Worm (Caenorhabditis elegans) whole organism, L4 larva: ENCODE measurements around the gene F31E3.12.

Experiments
- F26F4.8 ChIP-seq: fragments of 200-800 bp; sonication (Bioruptor generic); conservative IDR thresholded peaks from 2 replicates; pipeline ENCODE4 v1.3.6; 2022; ENCODE audit warnings: missing genetic modification characterization, missing compliant biosample characterization
- F37D6.2 ChIP-seq: sonication (generic microtip); optimal IDR thresholded peaks from 2 replicates; lab custom pipeline; 2016; ENCODE audit warnings: mild to moderate bottlenecking, missing genetic modification characterization, missing compliant biosample characterization
- Y105C5A.15 ChIP-seq: fragments of 200-800 bp; sonication (Bioruptor generic); IDR thresholded peaks from 2 replicates; pipeline ENCODE4 v1.3.6; 2022; ENCODE audit warnings: missing genetic modification characterization, missing compliant biosample characterization
- ZK546.5 ChIP-seq, 2 experiments: sonication (generic microtip); optimal IDR thresholded peaks; 2 replicates each; lab custom pipeline; 2017; ENCODE audit warnings: missing biosample characterization in 2 of 2, missing genetic modification characterization in 2 of 2
- aha-1 ChIP-seq: fragments of 150-350 bp; peaks from one replicate; lab custom pipeline; 2014; ENCODE audit warnings: missing biosample characterization, missing genetic modification characterization
- aly-2 ChIP-seq: sonication (generic microtip); optimal IDR thresholded peaks from 2 replicates; lab custom pipeline; 2018; ENCODE audit warnings: missing biosample characterization, missing genetic modification characterization
- ceh-82 ChIP-seq: sonication (generic microtip); optimal IDR thresholded peaks from 2 replicates; lab custom pipeline; 2017; ENCODE audit warnings: missing biosample characterization, missing genetic modification characterization
- cey-2 ChIP-seq: sonication (generic microtip); optimal IDR thresholded peaks from 3 replicates; lab custom pipeline; 2017; ENCODE audit warnings: missing genetic modification characterization, mild to moderate bottlenecking, missing compliant biosample characterization, antibody characterized with exemption, borderline replicate concordance; ENCODE audit not compliant: insufficient read depth
- daf-16 ChIP-seq, 3 experiments: sonication (generic microtip); optimal IDR thresholded peaks; 2 replicates each; lab custom pipeline; 2016 to 2017; ENCODE audit warnings: missing genetic modification characterization in 3 of 3, missing genetic modification reagents in 3 of 3, mild to moderate bottlenecking in 2 of 3, missing compliant biosample characterization in 2 of 3, missing biosample characterization in 1 of 3, moderate library complexity in 1 of 3
- daf-19 ChIP-seq: fragments of 200-800 bp; sonication (Bioruptor generic); conservative IDR thresholded peaks from 2 replicates; pipeline ENCODE4 v1.3.6; 2022; ENCODE audit warnings: missing genetic modification characterization, missing compliant biosample characterization
- duxl-1 ChIP-seq: sonication (generic microtip); optimal IDR thresholded peaks from 2 replicates; lab custom pipeline; 2016; ENCODE audit warnings: mild to moderate bottlenecking, missing genetic modification characterization, moderate library complexity, missing compliant biosample characterization; ENCODE audit not compliant: poor library complexity
- egl-27 ChIP-seq: sonication (generic microtip); optimal IDR thresholded peaks from 3 replicates; lab custom pipeline; 2017; ENCODE audit warnings: missing biosample characterization, missing genetic modification reagents, missing genetic modification characterization
- gei-8 ChIP-seq: fragments of 200-800 bp; sonication (Bioruptor generic); optimal IDR thresholded peaks from 2 replicates; lab custom pipeline; 2018; ENCODE audit warnings: mild to moderate bottlenecking, missing genetic modification characterization, missing compliant biosample characterization
- hlh-30 ChIP-seq: sonication (generic microtip); optimal IDR thresholded peaks from 2 replicates; lab custom pipeline; 2017; ENCODE audit warnings: antibody characterized with exemption, mild to moderate bottlenecking, missing genetic modification characterization, missing compliant biosample characterization; ENCODE audit not compliant: insufficient read depth
- lsy-2 ChIP-seq, 2 experiments: fragments of 150-350 bp in 1 of 2; sonication (generic microtip) in 1 of 2; optimal IDR thresholded peaks; 2 replicates each; lab custom pipeline; 2014 to 2017; ENCODE audit warnings: missing biosample characterization in 2 of 2, missing genetic modification characterization in 2 of 2
- mxl-2 ChIP-seq: fragments of 200-800 bp; sonication (Bioruptor generic); conservative IDR thresholded peaks from 2 replicates; pipeline ENCODE4 v1.3.6; 2022; ENCODE audit warnings: missing genetic modification reagents, missing genetic modification characterization, missing compliant biosample characterization
- mxl-3 ChIP-seq: fragments of 200-800 bp; sonication (Bioruptor generic); optimal IDR thresholded peaks from 2 replicates; lab custom pipeline; 2018; ENCODE audit warnings: mild to moderate bottlenecking, missing genetic modification characterization, missing compliant biosample characterization
- nhr-237 ChIP-seq: sonication (generic microtip); optimal IDR thresholded peaks from 2 replicates; lab custom pipeline; 2017; ENCODE audit warnings: missing biosample characterization, missing genetic modification characterization
- nhr-25 ChIP-seq: sonication (generic microtip); optimal IDR thresholded peaks from 2 replicates; lab custom pipeline; 2017; ENCODE audit warnings: missing genetic modification characterization, mild to moderate bottlenecking, missing compliant biosample characterization, antibody characterized with exemption, moderate library complexity, borderline replicate concordance; ENCODE audit not compliant: insufficient read depth
- pha-4 ChIP-seq, 2 experiments: fragments of 150-350 bp in 1 of 2; fragments of 200-800 bp in 1 of 2; sonication (Bioruptor generic) in 1 of 2; IDR thresholded peaks in 1 of 2; optimal IDR thresholded peaks in 1 of 2; 2 replicates each; pipeline versions ENCODE4 v1.3.6 to Lab custom; 2014 to 2022; ENCODE audit warnings: missing genetic modification characterization in 2 of 2, missing genetic modification reagents in 2 of 2, missing biosample characterization in 1 of 2, missing compliant biosample characterization in 1 of 2
- pqm-1 ChIP-seq: sonication (generic microtip); optimal IDR thresholded peaks from 2 replicates; lab custom pipeline; 2017; ENCODE audit warnings: missing biosample characterization, missing genetic modification characterization
- unc-62 ChIP-seq, 3 experiments: fragments of 150-350 bp in 1 of 3; sonication (generic microtip); optimal IDR thresholded peaks in 2 of 3; peaks in 1 of 3; 1 replicate in 1 of 3; 2 replicates in 2 of 3; lab custom pipeline; 2014 to 2017; ENCODE audit warnings: missing biosample characterization in 3 of 3, missing genetic modification characterization in 3 of 3, missing genetic modification reagents in 3 of 3, missing genotype in 1 of 3
- zfp-2 ChIP-seq: sonication (generic microtip); optimal IDR thresholded peaks from 2 replicates; lab custom pipeline; 2016; ENCODE audit warnings: mild to moderate bottlenecking, missing genetic modification characterization, missing compliant biosample characterization
- ztf-11 ChIP-seq: fragments of 150-350 bp; optimal IDR thresholded peaks from 2 replicates; lab custom pipeline; 2014; ENCODE audit warnings: missing biosample characterization, missing genetic modification characterization

F31E3.12 gene

DNA sequence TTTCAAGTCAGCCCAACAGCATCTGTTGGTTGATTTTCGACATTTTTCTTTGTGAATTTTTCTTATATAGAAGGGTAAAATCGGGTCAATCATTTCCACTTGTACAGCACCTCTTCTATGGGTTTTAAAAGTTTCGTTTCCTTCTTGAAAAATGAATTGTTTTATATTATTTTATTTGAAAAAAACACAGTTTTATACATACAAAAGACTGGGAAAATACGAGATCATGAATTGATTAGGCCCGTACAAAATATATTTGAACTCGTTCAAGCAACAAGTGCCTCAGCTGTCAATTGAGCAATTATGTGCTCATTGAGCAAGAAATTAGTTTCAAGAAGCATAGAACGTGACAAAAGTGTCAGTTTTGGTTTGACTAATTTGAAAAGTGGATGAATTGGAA lies 33.0 kb downstream of the F31E3.12 start:
- TF ChIP-seq unc-62 (GFP tag; optimal IDR thresholded peaks at IDR 0.05 in 1 of 2; lab: Kevin White, UChicago) (peak in 1 of 2 experiments; percentile 98), unc-62 (tag; optimal IDR thresholded peaks at IDR 0.05; lab: Kevin White, UChicago) (no peak), aha-1 (tag; lab: Kevin White, UChicago) (peak; percentile 40), F37D6.2 (no peak), aly-2 (tag; lab: Kevin White, UChicago) (no peak), cey-2 (tag; lab: Kevin White, UChicago) (no peak)

DNA sequence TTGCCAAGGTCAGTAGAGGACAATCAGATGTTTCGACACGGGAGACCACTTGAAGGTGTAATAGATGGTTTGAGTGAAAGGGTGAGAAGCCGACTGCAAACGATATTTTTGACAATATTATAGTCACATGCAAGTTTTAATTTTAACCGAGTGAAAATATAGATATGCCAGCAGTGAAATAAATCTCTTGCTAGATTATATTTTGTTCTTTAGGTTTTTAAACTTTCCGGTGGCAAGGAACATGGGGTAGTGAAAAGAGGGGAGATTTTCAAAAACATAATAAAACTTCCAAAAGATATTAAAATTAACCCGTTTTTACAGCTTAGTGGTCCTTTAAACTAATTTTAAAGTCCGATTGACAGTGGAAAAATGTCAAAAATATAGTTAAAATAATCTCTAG lies 36.2 kb downstream of the F31E3.12 start, which contains the start of gene C06E8.5:
Gene C06E8.5 (minus strand): TSS at position 101 of the 400 bp plus-strand sequence.
- TF ChIP-seq ceh-82 = no peak
- no peak for TF ChIP-seq pha-4 (GFP tag; IDR thresholded peaks at IDR 0.05; lab: Robert Waterston, UW)
- TF ChIP-seq pha-4 (tag; optimal IDR thresholded peaks at IDR 0.05; lab: Kevin White, UChicago) = no peak
- no peak for TF ChIP-seq mxl-2 (GFP tag; lab: Robert Waterston, UW)
- no peak for TF ChIP-seq gei-8
- peak; percentile 7 for TF ChIP-seq hlh-30 (tag; lab: Kevin White, UChicago)
- no peak for TF ChIP-seq nhr-237 (tag; lab: Kevin White, UChicago)
- no peak for TF ChIP-seq duxl-1 (tag; lab: Kevin White, UChicago)
- no peak for TF ChIP-seq zfp-2 (tag; lab: Kevin White, UChicago)
- peak; percentile 21 for TF ChIP-seq aha-1 (tag; lab: Kevin White, UChicago)
- no peak for TF ChIP-seq nhr-25 (tag; lab: Kevin White, UChicago)
- no peak for TF ChIP-seq daf-16 (GFP tag; optimal IDR thresholded peaks at IDR 0.05; lab: Kevin White, UChicago)
- TF ChIP-seq daf-16 (tag; optimal IDR thresholded peaks at IDR 0.05; lab: Kevin White, UChicago) = no peak
- no peak for TF ChIP-seq egl-27
- no peak for TF ChIP-seq pqm-1 (tag; lab: Kevin White, UChicago)
- no peak for TF ChIP-seq F37D6.2
- no peak for TF ChIP-seq daf-19

DNA sequence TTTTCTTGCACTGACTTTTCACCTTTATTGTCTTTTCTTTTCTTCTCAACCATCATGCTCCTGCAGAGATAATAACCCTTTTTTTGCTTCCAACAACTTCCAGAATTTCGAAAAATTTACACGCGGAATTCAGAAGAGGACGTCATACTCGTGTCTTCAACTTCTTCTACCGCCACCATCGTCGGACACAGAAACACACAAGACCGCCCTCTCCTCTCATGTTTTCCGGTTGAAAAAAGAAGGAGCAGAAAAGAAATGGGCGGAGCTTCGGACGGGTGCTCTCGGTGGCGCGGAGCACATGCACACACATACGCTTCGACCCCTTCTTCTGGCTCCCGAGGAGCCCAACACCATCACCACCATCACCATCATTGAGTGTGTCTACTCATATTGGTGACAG lies 39.6 kb downstream of the F31E3.12 start, which contains the start of gene lgc-38:
Gene lgc-38 (plus strand): TSS at position 301 of the 400 bp plus-strand sequence.
- TF ChIP-seq F26F4.8 (GFP tag; lab: Robert Waterston, UW) (no peak), Y105C5A.15 (GFP tag; lab: Robert Waterston, UW) (no peak), mxl-3 (no peak), lsy-2 (tag; optimal IDR thresholded peaks at IDR 0.05; lab: Kevin White, UChicago) (no peak), hlh-30 (tag; lab: Kevin White, UChicago) (peak; percentile 5)
- TF ChIP-seq, all 104 proteins: peak for 1

DNA sequence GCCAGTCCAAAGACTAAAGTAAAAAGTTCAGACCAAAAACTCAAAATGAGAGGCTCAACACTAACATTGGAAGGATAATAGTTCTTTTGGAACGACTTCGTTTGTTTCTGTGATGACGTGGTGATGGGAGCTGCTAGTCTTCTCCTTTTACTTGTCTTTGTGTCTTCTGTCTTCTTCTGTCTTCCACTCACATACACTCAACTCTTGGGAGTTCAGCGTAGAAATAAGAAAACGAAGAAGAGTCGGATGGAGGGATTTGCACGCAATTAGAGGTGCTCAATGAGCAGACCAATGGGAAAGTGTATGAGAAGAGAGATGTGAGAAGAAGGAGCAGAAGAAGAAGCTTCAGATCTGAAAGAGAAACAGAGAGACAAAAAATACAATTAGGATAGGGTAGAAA lies 42.9 kb downstream of the F31E3.12 start:
- TF ChIP-seq ZK546.5 (tag; optimal IDR thresholded peaks at IDR 0.05; lab: Kevin White, UChicago) (no peak), unc-62 (GFP tag; optimal IDR thresholded peaks at IDR 0.05 in 1 of 2; lab: Kevin White, UChicago) (peak in 1 of 2 experiments; percentile 79), unc-62 (tag; optimal IDR thresholded peaks at IDR 0.05; lab: Kevin White, UChicago) (no peak)

DNA sequence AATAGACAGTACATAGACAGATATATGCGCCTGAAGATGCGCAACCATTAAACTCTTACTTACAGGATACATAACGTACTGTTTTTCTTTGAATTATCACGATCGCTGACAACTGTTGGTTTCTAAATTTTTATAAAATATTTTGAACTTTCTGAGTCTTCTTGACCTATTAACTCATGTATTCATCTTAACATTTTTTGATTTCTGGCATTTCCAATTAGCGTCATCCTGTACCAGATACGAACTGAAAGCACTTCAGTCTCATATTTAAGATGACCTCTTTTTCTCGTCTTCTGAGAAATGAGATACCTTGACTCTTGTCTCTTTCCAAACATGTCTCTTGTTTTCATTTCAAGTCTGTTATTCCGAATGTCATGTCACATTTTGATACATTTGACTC lies 44.6 kb downstream of the F31E3.12 start:
- TF ChIP-seq unc-62 (GFP tag; optimal IDR thresholded peaks at IDR 0.05 in 1 of 2; lab: Kevin White, UChicago) (peak in 1 of 2 experiments; percentile 95), unc-62 (tag; optimal IDR thresholded peaks at IDR 0.05; lab: Kevin White, UChicago) (no peak), ztf-11 (no peak)
